Worm (Caenorhabditis elegans) whole organism, dauer: ENCODE results near the gene M7.7.

ENCODE experiments used
- unc-62 ChIP-seq: sonication (generic microtip); optimal IDR thresholded peaks from 2 replicates; lab custom pipeline; 2017; ENCODE audit warnings: missing biosample characterization, missing genetic modification reagents, missing genetic modification characterization

M7.7 gene

DNA sequence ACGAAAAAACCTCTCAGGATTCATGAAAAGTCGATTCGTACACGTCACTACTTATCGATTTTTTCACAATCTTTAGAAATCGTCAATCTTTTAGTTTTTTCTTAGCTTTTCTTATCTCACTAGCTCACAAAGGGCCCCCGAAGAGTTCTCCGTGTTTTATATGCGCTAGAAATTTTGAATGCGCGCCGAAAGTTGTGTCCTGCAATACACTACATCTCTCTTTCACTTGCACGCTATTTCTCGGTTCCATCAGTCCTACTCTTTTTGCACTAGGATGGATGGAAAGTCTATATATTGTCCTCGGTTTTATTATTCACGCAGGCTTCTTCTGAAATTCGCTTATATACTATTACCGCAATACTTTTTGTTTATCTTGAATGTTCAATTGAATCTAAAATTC, 36.0 kb downstream of the M7.7 start:
- TF ChIP-seq unc-62 (GFP tag; lab: Kevin White, UChicago), result no peak

DNA sequence TGAATTAATAATTGTTTCAGACTA, 36.2 kb downstream of the M7.7 start, which contains the start of gene swsn-4:
Gene swsn-4, plus strand, starts transcription at position 21 of the 24 bp plus-strand sequence.
- TF ChIP-seq unc-62 (GFP tag; lab: Kevin White, UChicago), result no peak

DNA sequence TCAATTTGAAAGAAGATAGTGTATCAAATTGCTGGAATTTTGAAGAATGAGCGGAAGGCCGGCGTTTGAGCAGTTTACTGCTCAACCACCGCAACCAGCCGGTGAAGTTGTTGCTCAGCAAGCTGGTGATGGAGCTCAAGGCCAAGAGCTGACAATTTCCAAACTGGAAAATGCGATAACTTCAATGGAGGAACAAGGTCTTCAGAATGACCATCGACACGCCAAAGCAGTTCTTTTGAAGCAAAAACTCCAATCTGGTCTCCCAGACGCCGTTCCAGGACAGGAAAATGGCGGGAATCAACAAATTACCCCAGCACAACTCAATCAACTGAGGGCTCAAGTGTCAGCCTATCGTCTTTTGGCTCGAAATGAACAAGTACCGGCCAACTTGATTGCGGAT, 36.4 kb downstream of the M7.7 start:
- TF ChIP-seq unc-62 (GFP tag; lab: Kevin White, UChicago), result no peak

DNA sequence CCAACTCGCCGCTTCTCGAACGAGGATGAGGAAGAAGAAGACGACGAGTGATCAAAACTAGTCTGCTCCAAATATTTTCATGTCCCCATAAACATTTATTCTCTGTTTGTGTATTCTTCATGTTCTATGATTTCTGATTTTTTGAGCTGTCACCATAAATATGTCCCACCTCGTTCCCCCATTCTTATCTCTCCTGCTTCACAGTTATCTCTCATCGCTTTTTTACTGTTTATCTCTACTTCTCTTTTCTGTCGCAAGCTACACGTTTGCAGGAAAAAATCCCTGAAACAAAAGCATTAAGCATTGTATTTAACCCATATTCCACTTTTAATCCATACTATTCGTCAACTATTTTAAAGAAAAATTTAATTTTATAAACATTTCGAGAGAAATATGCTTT, 41.1 kb downstream of the M7.7 start:
- no peak for TF ChIP-seq unc-62 (GFP tag; lab: Kevin White, UChicago)

DNA sequence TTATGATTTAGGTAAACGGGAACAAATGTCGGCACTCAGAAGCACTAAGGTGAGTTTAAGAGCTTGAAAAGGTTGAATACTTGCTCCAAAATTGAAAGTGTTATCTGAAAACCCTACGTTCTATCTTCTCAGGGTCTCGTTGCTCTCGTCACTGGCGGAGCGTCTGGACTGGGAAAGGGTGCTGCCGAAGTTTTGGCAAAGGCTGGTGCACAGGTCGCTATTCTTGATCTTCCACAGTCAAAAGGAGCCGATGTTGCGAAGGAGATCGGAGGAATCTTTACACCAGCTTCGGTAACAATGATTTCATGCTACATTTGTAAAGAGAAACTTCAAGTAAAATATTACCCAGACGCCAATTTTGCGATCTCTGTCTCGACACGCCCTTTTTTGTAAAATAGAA, 41.6 kb downstream of the M7.7 start, which contains the start of gene ard-1:
Gene ard-1, plus strand, starts transcription at position 12 of the 400 bp plus-strand sequence.
- TF ChIP-seq unc-62 (GFP tag; lab: Kevin White, UChicago), result no peak
